Worm (Caenorhabditis elegans): ENCODE measurements around the gene bre-3.
"Not testable (repeated sequence)": the region's sequence is repeated elsewhere in the genome, so short reads cannot be mapped to it uniquely, and the experiment has no call there.

DNA sequence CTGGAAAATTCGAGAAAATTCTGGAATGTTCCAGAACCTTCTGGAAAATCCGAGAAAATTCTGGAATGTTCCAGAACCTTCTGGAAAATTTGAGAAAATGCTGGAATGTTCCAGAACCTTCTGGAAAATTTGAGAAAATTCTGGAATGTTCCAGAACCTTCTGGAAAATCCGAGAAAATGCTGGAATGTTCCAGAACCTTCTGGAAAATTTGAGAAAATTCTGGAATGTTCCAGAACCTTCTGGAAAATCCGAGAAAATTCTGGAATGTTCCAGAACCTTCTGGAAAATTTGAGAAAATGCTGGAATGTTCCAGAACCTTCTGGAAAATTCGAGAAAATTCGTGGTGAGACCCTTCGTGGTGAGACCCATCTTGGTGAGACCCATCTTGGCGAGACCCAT lies 48.9 kb upstream of the bre-3 start:
- TF ChIP-seq F49E8.2 (tag; optimal IDR thresholded peaks at IDR 0.05; ENCODE audit: insufficient read depth); gei-17 (GFP tag; optimal IDR thresholded peaks at IDR 0.05); mel-28 (tag; optimal IDR thresholded peaks at IDR 0.05; ENCODE audit: borderline replicate concordance); ztf-26 (tag; optimal IDR thresholded peaks at IDR 0.05): not testable (repeated sequence)
